Fruit fly (Drosophila melanogaster) whole organism, adult: ENCODE data around the gene CG16974.

Experiments
- CG11617 ChIP-seq: fragments of 200-800 bp; sonication (Bioruptor generic); optimal IDR thresholded peaks from 2 replicates; lab custom pipeline; 2017; ENCODE audit warnings: mild to moderate bottlenecking, missing biosample characterization, missing genetic modification reagents, missing genetic modification characterization
- CG1620 ChIP-seq: fragments of 200-800 bp; sonication (Bioruptor generic); optimal IDR thresholded peaks from 2 replicates; lab custom pipeline; 2016; ENCODE audit warnings: missing biosample characterization, missing genetic modification characterization
- CG5204 ChIP-seq: fragments of 200-800 bp; sonication (Bioruptor generic); optimal IDR thresholded peaks from 2 replicates; lab custom pipeline; 2016; ENCODE audit warnings: missing biosample characterization, missing genetic modification characterization
- Clk ChIP-seq: fragments of 200-800 bp; sonication (Bioruptor generic); optimal IDR thresholded peaks from 2 replicates; lab custom pipeline; 2017; ENCODE audit warnings: missing biosample characterization, missing genetic modification characterization
- Hr96 ChIP-seq: fragments of 200-800 bp; sonication (Bioruptor generic); optimal IDR thresholded peaks from 2 replicates; lab custom pipeline; 2016; ENCODE audit warnings: missing biosample characterization, missing genetic modification characterization
- Mnt ChIP-seq: fragments of 200-800 bp; sonication (Bioruptor generic); optimal IDR thresholded peaks from 2 replicates; lab custom pipeline; 2016; ENCODE audit warnings: missing biosample characterization, mild to moderate bottlenecking, missing genetic modification characterization
- cic ChIP-seq: fragments of 200-800 bp; sonication (Bioruptor generic); optimal IDR thresholded peaks from 2 replicates; lab custom pipeline; 2017; ENCODE audit warnings: missing biosample characterization, mild to moderate bottlenecking, missing genetic modification characterization, moderate library complexity
- cnc ChIP-seq, 2 experiments: fragments of >200 bp; optimal IDR thresholded peaks; 2 replicates each; lab custom pipeline; 2017
- pad ChIP-seq: fragments of 200-800 bp; sonication (Bioruptor generic); optimal IDR thresholded peaks from 3 replicates; lab custom pipeline; 2017; ENCODE audit warnings: missing biosample characterization, missing genetic modification characterization, mild to moderate bottlenecking, moderate library complexity, missing genetic modification reagents
- tj ChIP-seq: fragments of 200-800 bp; sonication (Bioruptor generic); optimal IDR thresholded peaks from 3 replicates; lab custom pipeline; 2017; ENCODE audit warnings: missing biosample characterization, mild to moderate bottlenecking, missing genetic modification characterization, moderate library complexity
- toe ChIP-seq: fragments of 200-800 bp; sonication (Bioruptor generic); optimal IDR thresholded peaks from 2 replicates; lab custom pipeline; 2016; ENCODE audit warnings: missing biosample characterization, missing genetic modification characterization

dm6 chr2L:13140891-13141290 lies 50.9 kb downstream of the CG16974 start:
- TF ChIP-seq CG11617 (GFP tag; lab: Kevin White, UChicago), result no peak
- no peak for TF ChIP-seq CG1620
- TF ChIP-seq pad (GFP tag; lab: Kevin White, UChicago), result no peak
- no peak for TF ChIP-seq cic (GFP tag; lab: Kevin White, UChicago)
- no peak for TF ChIP-seq Mnt (GFP tag; lab: Kevin White, UChicago)
- no peak for TF ChIP-seq tj (GFP tag; lab: Kevin White, UChicago)
- no peak for TF ChIP-seq toe
- no peak for TF ChIP-seq Hr96 (GFP tag; lab: Kevin White, UChicago)
- TF ChIP-seq CG5204 (GFP tag; lab: Kevin White, UChicago), result no peak
- TF ChIP-seq cnc (optimal IDR thresholded peaks at IDR 0.05; lab: Kevin White, UChicago), result no peak
- no peak for TF ChIP-seq Clk
